Worm (Caenorhabditis elegans) whole organism, late embryonic: ENCODE results near the gene aqp-3.

ENCODE experiments used
- C08G9.2 ChIP-seq: sonication (generic microtip); optimal IDR thresholded peaks from 2 replicates; lab custom pipeline; 2016; ENCODE audit warnings: mild to moderate bottlenecking, missing genetic modification characterization, moderate library complexity, missing compliant biosample characterization
- F13H6.1 ChIP-seq: sonication (generic microtip); optimal IDR thresholded peaks from 2 replicates; lab custom pipeline; 2016; ENCODE audit warnings: missing genetic modification characterization, missing compliant biosample characterization
- K02D7.2 ChIP-seq: sonication (generic microtip); optimal IDR thresholded peaks from 2 replicates; lab custom pipeline; 2017; ENCODE audit warnings: mild to moderate bottlenecking, missing genetic modification characterization, missing compliant biosample characterization
- K09A11.1 ChIP-seq: sonication (generic microtip); optimal IDR thresholded peaks from 2 replicates; lab custom pipeline; 2017; ENCODE audit warnings: antibody characterized with exemption, mild to moderate bottlenecking, missing genetic modification characterization, missing compliant biosample characterization; ENCODE audit not compliant: insufficient read depth
- Y22D7AL.16 ChIP-seq: sonication (generic microtip); optimal IDR thresholded peaks from 2 replicates; lab custom pipeline; 2016; ENCODE audit warnings: missing genetic modification characterization, missing compliant biosample characterization
- ahr-1 ChIP-seq: sonication (generic microtip); optimal IDR thresholded peaks from 2 replicates; lab custom pipeline; 2016; ENCODE audit warnings: missing genetic modification characterization, missing compliant biosample characterization
- ama-1 ChIP-seq: fragments of 150-350 bp; optimal IDR thresholded peaks from 2 replicates; lab custom pipeline; 2014
- ceh-18 ChIP-seq: sonication (generic microtip); optimal IDR thresholded peaks from 2 replicates; lab custom pipeline; 2016; ENCODE audit warnings: missing genetic modification characterization, missing compliant biosample characterization
- ceh-2 ChIP-seq: sonication (generic microtip); optimal IDR thresholded peaks from 2 replicates; lab custom pipeline; 2016; ENCODE audit warnings: missing genotype, missing genetic modification characterization, missing compliant biosample characterization
- ceh-22 ChIP-seq: sonication (generic microtip); optimal IDR thresholded peaks from 2 replicates; lab custom pipeline; 2017; ENCODE audit warnings: missing biosample characterization, missing genetic modification characterization
- ceh-30 ChIP-seq: fragments of 150-350 bp; optimal IDR thresholded peaks from 2 replicates; lab custom pipeline; 2014; ENCODE audit warnings: missing biosample characterization, missing genetic modification characterization
- ceh-34 ChIP-seq: sonication (generic microtip); optimal IDR thresholded peaks from 2 replicates; lab custom pipeline; 2016; ENCODE audit warnings: mild to moderate bottlenecking, missing genetic modification characterization, missing compliant biosample characterization
- ceh-48 ChIP-seq: sonication (generic microtip); optimal IDR thresholded peaks from 2 replicates; lab custom pipeline; 2016; ENCODE audit warnings: missing genetic modification characterization, inconsistent platforms, missing compliant biosample characterization
- ceh-9 ChIP-seq: sonication (generic microtip); optimal IDR thresholded peaks from 2 replicates; lab custom pipeline; 2016; ENCODE audit warnings: mild to moderate bottlenecking, missing genetic modification characterization, inconsistent platforms, missing compliant biosample characterization
- dve-1 ChIP-seq: sonication (generic microtip); optimal IDR thresholded peaks from 2 replicates; lab custom pipeline; 2017; ENCODE audit warnings: antibody characterized with exemption, mild to moderate bottlenecking, missing genetic modification characterization, missing compliant biosample characterization
- elt-2 ChIP-seq: sonication (generic microtip); optimal IDR thresholded peaks from 2 replicates; lab custom pipeline; 2016; ENCODE audit warnings: missing genetic modification reagents, missing genetic modification characterization, missing compliant biosample characterization
- ets-4 ChIP-seq: sonication (generic microtip); optimal IDR thresholded peaks from 2 replicates; lab custom pipeline; 2016; ENCODE audit warnings: missing genetic modification characterization, missing compliant biosample characterization
- fax-1 ChIP-seq: sonication (generic microtip); optimal IDR thresholded peaks from 2 replicates; lab custom pipeline; 2016; ENCODE audit warnings: missing genotype, missing genetic modification characterization, missing compliant biosample characterization
- fkh-10 ChIP-seq: fragments of 150-350 bp; optimal IDR thresholded peaks from 2 replicates; lab custom pipeline; 2014; ENCODE audit warnings: missing biosample characterization, missing genetic modification reagents, missing genetic modification characterization
- fkh-6 ChIP-seq: sonication (generic microtip); optimal IDR thresholded peaks from 2 replicates; lab custom pipeline; 2016; ENCODE audit warnings: missing genetic modification characterization, missing compliant biosample characterization
- hlh-13 ChIP-seq: fragments of 200-800 bp; sonication (Bioruptor generic); optimal IDR thresholded peaks from 2 replicates; lab custom pipeline; 2018; ENCODE audit warnings: mild to moderate bottlenecking, missing genetic modification characterization, missing compliant biosample characterization
- hlh-6 ChIP-seq: sonication (generic microtip); optimal IDR thresholded peaks from 2 replicates; lab custom pipeline; 2016; ENCODE audit warnings: missing genotype, missing genetic modification characterization, missing compliant biosample characterization
- hlh-8 ChIP-seq: sonication (generic microtip); optimal IDR thresholded peaks from 2 replicates; lab custom pipeline; 2016; ENCODE audit warnings: missing genotype, missing genetic modification characterization, missing compliant biosample characterization
- madf-2 ChIP-seq: sonication (generic microtip); optimal IDR thresholded peaks from 2 replicates; lab custom pipeline; 2017; ENCODE audit warnings: missing genetic modification characterization, missing compliant biosample characterization
- mec-3 ChIP-seq: sonication (generic microtip); optimal IDR thresholded peaks from 2 replicates; lab custom pipeline; 2016; ENCODE audit warnings: borderline replicate concordance, missing genetic modification characterization, missing compliant biosample characterization
- nfya-1 ChIP-seq: sonication (generic microtip); optimal IDR thresholded peaks from 2 replicates; lab custom pipeline; 2017; ENCODE audit warnings: missing genetic modification characterization, mild to moderate bottlenecking, missing compliant biosample characterization, antibody characterized with exemption, moderate library complexity
- pag-3 ChIP-seq: sonication (generic microtip); optimal IDR thresholded peaks from 2 replicates; lab custom pipeline; 2016; ENCODE audit warnings: missing compliant biosample characterization, missing genetic modification characterization, borderline replicate concordance
- pat-9 ChIP-seq: fragments of 200-800 bp; sonication (Bioruptor generic); optimal IDR thresholded peaks from 2 replicates; lab custom pipeline; 2018; ENCODE audit warnings: mild to moderate bottlenecking, missing genetic modification characterization, moderate library complexity, missing compliant biosample characterization
- pax-1 ChIP-seq: fragments of 150-350 bp; optimal IDR thresholded peaks from 2 replicates; lab custom pipeline; 2014; ENCODE audit warnings: missing biosample characterization, missing genetic modification characterization
- pha-2 ChIP-seq: sonication (generic microtip); optimal IDR thresholded peaks from 2 replicates; lab custom pipeline; 2017; ENCODE audit warnings: mild to moderate bottlenecking, missing genetic modification characterization, missing compliant biosample characterization
- pha-4 ChIP-seq: fragments of 150-350 bp; optimal IDR thresholded peaks from 2 replicates; lab custom pipeline; 2018; ENCODE audit warnings: missing biosample characterization, missing genetic modification reagents, missing genetic modification characterization
- pqm-1 ChIP-seq: sonication (generic microtip); optimal IDR thresholded peaks from 2 replicates; lab custom pipeline; 2016; ENCODE audit warnings: missing genetic modification characterization, missing compliant biosample characterization
- ref-2 ChIP-seq: sonication (generic microtip); optimal IDR thresholded peaks from 2 replicates; lab custom pipeline; 2016; ENCODE audit warnings: missing genetic modification characterization, missing compliant biosample characterization
- rnt-1 ChIP-seq: sonication (generic microtip); optimal IDR thresholded peaks from 2 replicates; lab custom pipeline; 2016; ENCODE audit warnings: missing genetic modification characterization, missing compliant biosample characterization
- sdc-2 ChIP-seq: sonication (generic microtip); optimal IDR thresholded peaks from 2 replicates; lab custom pipeline; 2016; ENCODE audit warnings: missing genotype, missing genetic modification characterization, missing compliant biosample characterization
- sox-4 ChIP-seq: sonication (generic microtip); optimal IDR thresholded peaks from 2 replicates; lab custom pipeline; 2017; ENCODE audit warnings: mild to moderate bottlenecking, missing genetic modification characterization, inconsistent platforms, missing compliant biosample characterization
- tbx-7 ChIP-seq: sonication (generic microtip); optimal IDR thresholded peaks from 2 replicates; lab custom pipeline; 2016; ENCODE audit warnings: missing genotype, missing genetic modification characterization, missing compliant biosample characterization
- unc-42 ChIP-seq: sonication (generic microtip); optimal IDR thresholded peaks from 2 replicates; lab custom pipeline; 2016; ENCODE audit warnings: missing genotype, missing genetic modification characterization, missing compliant biosample characterization
- unc-55 ChIP-seq: sonication (generic microtip); optimal IDR thresholded peaks from 2 replicates; lab custom pipeline; 2017; ENCODE audit warnings: missing biosample characterization, missing genetic modification reagents, missing genetic modification characterization

aqp-3 gene

DNA sequence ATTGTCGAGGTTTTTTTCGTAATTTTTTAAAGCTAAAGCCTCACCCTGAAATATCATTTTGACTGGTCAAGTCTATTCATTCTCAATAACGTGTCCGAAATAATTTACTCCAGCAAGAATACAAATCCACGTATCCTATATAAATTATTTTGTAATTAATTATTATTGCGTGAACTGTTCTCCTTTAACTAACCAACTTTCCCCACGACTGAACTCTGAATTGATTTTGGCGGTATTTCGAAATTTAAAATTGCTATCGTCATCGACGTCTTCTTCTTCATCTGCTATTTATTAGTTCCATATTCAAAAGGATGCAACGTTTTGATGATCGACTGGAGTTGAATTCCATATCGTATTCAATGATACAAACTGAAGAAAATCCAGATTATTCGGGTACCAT, at the start of gene aqp-3, which contains the start of gene Y69E1A.8:
Gene aqp-3 (minus strand): TSS at position 101 of the 400 bp plus-strand sequence.
Gene Y69E1A.8 (plus strand): TSS at position 246 of the 400 bp plus-strand sequence.
- no peak for TF ChIP-seq ceh-2 (tag; lab: Kevin White, UChicago)
- TF ChIP-seq fax-1 (tag; lab: Kevin White, UChicago): no peak
- no peak for TF ChIP-seq dve-1
- TF ChIP-seq hlh-6 (tag; lab: Kevin White, UChicago): no peak
- TF ChIP-seq C08G9.2 (tag; lab: Kevin White, UChicago): no peak
- TF ChIP-seq ceh-18 (tag; lab: Kevin White, UChicago): no peak
- no peak for TF ChIP-seq ahr-1
- TF ChIP-seq ets-4 (tag; lab: Kevin White, UChicago): no peak
- no peak for TF ChIP-seq Y22D7AL.16 (tag; lab: Kevin White, UChicago)
- TF ChIP-seq hlh-13: no peak
- TF ChIP-seq pat-9 (tag; lab: Kevin White, UChicago): no peak
- no peak for TF ChIP-seq ref-2 (tag; lab: Kevin White, UChicago)
- no peak for TF ChIP-seq K02D7.2 (tag; lab: Kevin White, UChicago)
- TF ChIP-seq, all 69 proteins: peak for 0

DNA sequence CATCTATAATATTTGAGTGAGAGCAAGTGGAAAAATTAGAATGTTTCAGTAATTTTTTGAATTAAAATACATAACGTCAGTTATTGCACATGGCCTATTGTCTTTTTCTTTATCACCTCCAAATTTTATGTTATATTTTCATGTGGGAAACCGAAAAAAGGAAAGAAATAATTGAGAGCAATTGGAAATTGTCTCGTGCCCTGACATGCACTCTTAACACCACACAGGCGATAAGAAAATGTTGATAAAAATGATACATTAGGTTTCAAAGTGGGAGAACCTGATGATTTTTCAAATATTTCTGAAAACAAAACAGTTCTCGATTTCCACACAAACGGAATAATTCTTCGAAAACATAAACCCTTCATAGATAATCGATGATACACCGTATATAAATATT, 49.6 kb upstream of the aqp-3 start, which contains the start of gene F13H10.3:
Gene F13H10.3 (minus strand): TSS at position 73 of the 400 bp plus-strand sequence.
- TF ChIP-seq elt-2 (tag; lab: Kevin White, UChicago): peak; percentile 25
- no peak for TF ChIP-seq ceh-34 (tag; lab: Kevin White, UChicago)

DNA sequence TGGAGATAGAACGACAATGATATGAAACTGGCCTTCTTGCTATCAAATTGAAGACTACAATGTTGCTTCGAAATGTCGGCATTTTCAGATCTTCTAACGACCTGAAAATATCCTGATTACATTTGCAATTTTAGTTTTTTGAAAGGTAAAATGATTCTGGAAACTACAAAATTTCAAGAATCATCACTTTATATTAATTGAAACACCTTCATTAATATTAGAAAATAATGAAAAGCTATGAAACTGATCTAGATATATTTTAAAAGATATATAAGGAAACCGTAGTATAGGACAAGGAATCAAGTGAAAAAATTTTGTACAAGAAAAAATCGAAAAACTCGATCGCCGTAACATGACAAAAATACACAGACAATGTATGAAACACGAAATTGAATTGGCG, 45.7 kb upstream of the aqp-3 start, which contains the start of gene ndx-9:
Gene ndx-9 (minus strand): TSS at position 101 of the 400 bp plus-strand sequence.
- no peak for TF ChIP-seq ahr-1
- no peak for TF ChIP-seq hlh-8 (tag; lab: Kevin White, UChicago)
- TF ChIP-seq pag-3 (tag; lab: Kevin White, UChicago): no peak
- TF ChIP-seq pqm-1: no peak
- no peak for TF ChIP-seq pat-9 (tag; lab: Kevin White, UChicago)
- TF ChIP-seq madf-2 (tag; lab: Kevin White, UChicago): no peak
- no peak for TF ChIP-seq dve-1
- no peak for TF ChIP-seq fkh-10 (GFP tag; lab: Kevin White, UChicago)
- TF ChIP-seq F13H6.1: no peak
- no peak for TF ChIP-seq mec-3
- TF ChIP-seq ama-1 (lab: Kevin White, UChicago): no peak
- no peak for TF ChIP-seq sdc-2
- no peak for TF ChIP-seq C08G9.2 (tag; lab: Kevin White, UChicago)
- no peak for TF ChIP-seq K02D7.2 (tag; lab: Kevin White, UChicago)
- no peak for TF ChIP-seq ceh-30 (tag; lab: Kevin White, UChicago)
- TF ChIP-seq ref-2 (tag; lab: Kevin White, UChicago): no peak
- no peak for TF ChIP-seq sox-4 (tag; lab: Kevin White, UChicago)
- TF ChIP-seq hlh-6 (tag; lab: Kevin White, UChicago): no peak
- no peak for TF ChIP-seq K09A11.1
- TF ChIP-seq ceh-18 (tag; lab: Kevin White, UChicago): no peak

DNA sequence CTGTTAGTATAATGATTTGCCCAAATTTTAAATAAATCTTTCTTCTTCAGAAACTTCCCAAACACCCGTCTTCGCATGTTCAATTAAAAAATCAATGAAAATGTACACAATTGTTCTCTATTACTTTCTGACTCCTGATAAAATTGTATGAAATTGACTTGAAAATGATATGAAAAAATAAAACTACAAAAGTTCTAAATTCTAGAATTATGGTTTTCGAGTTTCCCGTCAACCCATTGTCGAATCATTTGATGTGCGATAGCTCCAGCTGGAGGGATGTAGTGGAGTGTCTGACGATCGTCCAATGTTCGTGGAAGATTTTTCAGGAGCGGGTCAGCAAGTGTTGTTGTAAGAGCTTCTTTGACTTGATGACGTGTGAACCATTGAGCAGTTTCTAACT, 43.7 kb upstream of the aqp-3 start:
- TF ChIP-seq ahr-1 (no peak), nfya-1 (tag; lab: Kevin White, UChicago) (no peak), ceh-9 (tag; lab: Kevin White, UChicago) (no peak), unc-42 (tag; lab: Kevin White, UChicago) (no peak), sox-4 (tag; lab: Kevin White, UChicago) (no peak), pax-1 (no peak), unc-55 (GFP tag; lab: Kevin White, UChicago) (no peak), pat-9 (tag; lab: Kevin White, UChicago) (no peak), tbx-7 (tag; lab: Kevin White, UChicago) (no peak), elt-2 (tag; lab: Kevin White, UChicago) (no peak), rnt-1 (tag; lab: Kevin White, UChicago) (no peak), F13H6.1 (no peak), mec-3 (no peak), fkh-6 (tag; lab: Kevin White, UChicago) (no peak), ceh-48 (tag; lab: Kevin White, UChicago) (no peak), pha-2 (tag; lab: Kevin White, UChicago) (no peak), pha-4 (tag; lab: Kevin White, UChicago) (no peak), ceh-22 (tag; lab: Kevin White, UChicago) (no peak)
